Worm (Caenorhabditis elegans) whole organism, early embryonic: Measurements from ENCODE around the gene cya-2.
"Not testable (repeated sequence)": the region's sequence is repeated elsewhere in the genome, so short reads cannot be mapped to it uniquely, and the experiment has no call there.

ENCODE experiments used
- B0310.2 ChIP-seq: sonication (generic microtip); optimal IDR thresholded peaks from 2 replicates; lab custom pipeline; 2016; ENCODE audit warnings: mild to moderate bottlenecking, missing genetic modification characterization, missing compliant biosample characterization
- F13C5.2 ChIP-seq: sonication (generic microtip); optimal IDR thresholded peaks from 2 replicates; lab custom pipeline; 2017; ENCODE audit warnings: mild to moderate bottlenecking, missing genetic modification characterization, inconsistent platforms, missing compliant biosample characterization
- aly-1 ChIP-seq: sonication (generic microtip); optimal IDR thresholded peaks from 2 replicates; lab custom pipeline; 2016; ENCODE audit warnings: missing genetic modification characterization, missing compliant biosample characterization
- ama-1 ChIP-seq: fragments of 150-350 bp; optimal IDR thresholded peaks from 2 replicates; lab custom pipeline; 2014
- ceh-13 ChIP-seq: fragments of 200-800 bp; sonication (Bioruptor generic); optimal IDR thresholded peaks from 2 replicates; lab custom pipeline; 2018; ENCODE audit warnings: mild to moderate bottlenecking, missing genetic modification characterization, missing compliant biosample characterization
- ceh-36 ChIP-seq: sonication (generic microtip); optimal IDR thresholded peaks from 2 replicates; lab custom pipeline; 2016; ENCODE audit warnings: missing genetic modification characterization, inconsistent platforms, missing compliant biosample characterization
- ets-7 ChIP-seq: sonication (generic microtip); optimal IDR thresholded peaks from 2 replicates; lab custom pipeline; 2016; ENCODE audit warnings: missing genotype, missing genetic modification characterization, missing compliant biosample characterization
- flt-1 ChIP-seq: fragments of 200-800 bp; sonication (Bioruptor generic); IDR thresholded peaks from 2 replicates; pipeline ENCODE4 v1.3.6; 2022; ENCODE audit warnings: missing genetic modification characterization, missing compliant biosample characterization
- hmbx-1 ChIP-seq: sonication (generic microtip); optimal IDR thresholded peaks from 2 replicates; lab custom pipeline; 2016; ENCODE audit warnings: mild to moderate bottlenecking, missing genetic modification characterization, missing compliant biosample characterization
- hmg-4 ChIP-seq: fragments of 200-800 bp; sonication (Bioruptor generic); optimal IDR thresholded peaks from 2 replicates; lab custom pipeline; 2018; ENCODE audit warnings: mild to moderate bottlenecking, missing genetic modification characterization, missing compliant biosample characterization
- hnd-1 ChIP-seq: sonication (generic microtip); optimal IDR thresholded peaks from 2 replicates; lab custom pipeline; 2016; ENCODE audit warnings: missing genetic modification characterization, missing compliant biosample characterization
- pes-1 ChIP-seq: fragments of 200-800 bp; sonication (Bioruptor generic); IDR thresholded peaks from 2 replicates; pipeline ENCODE4 v1.3.6; 2022; ENCODE audit warnings: missing genetic modification reagents, missing genetic modification characterization, missing compliant biosample characterization
- scrt-1 ChIP-seq: fragments of 200-800 bp; sonication (Bioruptor generic); IDR thresholded peaks from 2 replicates; pipeline ENCODE4 v1.3.6; 2022; ENCODE audit warnings: missing genetic modification characterization, missing compliant biosample characterization
- sea-1 ChIP-seq: fragments of 200-800 bp; sonication (Bioruptor generic); conservative IDR thresholded peaks from 2 replicates; pipeline ENCODE4 v1.3.6; 2022; ENCODE audit warnings: missing genetic modification characterization, missing compliant biosample characterization
- tbx-11 ChIP-seq: fragments of 200-800 bp; sonication (Bioruptor generic); IDR thresholded peaks from 2 replicates; pipeline ENCODE4 v1.3.6; 2022; ENCODE audit warnings: missing genetic modification characterization, missing compliant biosample characterization
- tbx-37 ChIP-seq: fragments of 200-800 bp; sonication (Bioruptor generic); conservative IDR thresholded peaks from 2 replicates; pipeline ENCODE4 v1.3.6; 2022; ENCODE audit warnings: missing genetic modification reagents, missing genetic modification characterization, missing compliant biosample characterization
- tra-4 ChIP-seq: sonication (generic microtip); optimal IDR thresholded peaks from 2 replicates; lab custom pipeline; 2017; ENCODE audit warnings: missing genetic modification characterization, missing compliant biosample characterization

Gene cya-2

ce11 chrII:2045505-2045904 is 22.1 kb upstream of the cya-2 start, which contains the start of gene bath-24:
Gene bath-24 (minus strand): TSS chrII:2045605.
- TF ChIP-seq hmbx-1 (tag; lab: Kevin White, UChicago) (no peak), pes-1 (no peak), sea-1 (GFP tag; lab: Robert Waterston, UW) (no peak), ets-7 (tag; lab: Kevin White, UChicago) (no peak), aly-1 (tag; lab: Kevin White, UChicago) (no peak), hnd-1 (tag; lab: Kevin White, UChicago) (no peak), F13C5.2 (tag; lab: Kevin White, UChicago) (no peak), ama-1 (no peak), B0310.2 (tag; lab: Kevin White, UChicago) (no peak), tbx-37 (GFP tag; lab: Robert Waterston, UW) (no peak), ceh-13 (GFP tag; lab: Kevin White, UChicago) (no peak), tbx-11 (GFP tag; lab: Robert Waterston, UW) (no peak), scrt-1 (GFP tag; lab: Robert Waterston, UW) (no peak), flt-1 (GFP tag; lab: Robert Waterston, UW) (no peak), hmg-4 (GFP tag; lab: Kevin White, UChicago) (no peak), ceh-36 (tag; lab: Kevin White, UChicago) (no peak), tra-4 (no peak)

- TF ChIP-seq hnd-1 (tag; lab: Kevin White, UChicago), result no peak
- no peak for TF ChIP-seq ceh-36 (tag; lab: Kevin White, UChicago)
- TF ChIP-seq tbx-11 (GFP tag; lab: Robert Waterston, UW), result no peak
- TF ChIP-seq ceh-13 (GFP tag; lab: Kevin White, UChicago), result no peak
- no peak for TF ChIP-seq B0310.2 (tag; lab: Kevin White, UChicago)
- TF ChIP-seq tra-4, result no peak
- no peak for TF ChIP-seq ama-1
- no peak for TF ChIP-seq ets-7 (tag; lab: Kevin White, UChicago)
- no peak for TF ChIP-seq hmbx-1 (tag; lab: Kevin White, UChicago)
- no peak for TF ChIP-seq tbx-37 (GFP tag; lab: Robert Waterston, UW)
- no peak for TF ChIP-seq flt-1 (GFP tag; lab: Robert Waterston, UW)
- no peak for TF ChIP-seq hmg-4 (GFP tag; lab: Kevin White, UChicago)
- TF ChIP-seq pes-1, result no peak
- no peak for TF ChIP-seq sea-1 (GFP tag; lab: Robert Waterston, UW)
- no peak for TF ChIP-seq scrt-1 (GFP tag; lab: Robert Waterston, UW)
- no peak for TF ChIP-seq F13C5.2 (tag; lab: Kevin White, UChicago)
- no peak for TF ChIP-seq aly-1 (tag; lab: Kevin White, UChicago)
These were observed 19.0 kb upstream of the cya-2 start, which contains the start of gene bath-20 for ce11 chrII:2042447-2042846. Gene bath-20 (minus strand): TSS chrII:2042547.

ce11 chrII:2039288-2039687 is 15.9 kb upstream of the cya-2 start, which contains the start of gene bath-19:
Gene bath-19 (minus strand): TSS chrII:2039388.
- TF ChIP-seq flt-1 (GFP tag; lab: Robert Waterston, UW), result no peak
- no peak for TF ChIP-seq tbx-37 (GFP tag; lab: Robert Waterston, UW)
- TF ChIP-seq scrt-1 (GFP tag; lab: Robert Waterston, UW), result no peak
- no peak for TF ChIP-seq hmbx-1 (tag; lab: Kevin White, UChicago)
- TF ChIP-seq tra-4, result no peak
- TF ChIP-seq B0310.2 (tag; lab: Kevin White, UChicago), result no peak
- no peak for TF ChIP-seq hnd-1 (tag; lab: Kevin White, UChicago)
- no peak for TF ChIP-seq ceh-36 (tag; lab: Kevin White, UChicago)
- no peak for TF ChIP-seq ets-7 (tag; lab: Kevin White, UChicago)
- no peak for TF ChIP-seq F13C5.2 (tag; lab: Kevin White, UChicago)
- TF ChIP-seq tbx-11 (GFP tag; lab: Robert Waterston, UW), result no peak
- no peak for TF ChIP-seq sea-1 (GFP tag; lab: Robert Waterston, UW)
- no peak for TF ChIP-seq pes-1
- no peak for TF ChIP-seq aly-1 (tag; lab: Kevin White, UChicago)
- TF ChIP-seq ceh-13 (GFP tag; lab: Kevin White, UChicago), result no peak
- no peak for TF ChIP-seq hmg-4 (GFP tag; lab: Kevin White, UChicago)
- TF ChIP-seq ama-1, result no peak

ce11 chrII:2033286-2033685 is 9.9 kb upstream of the cya-2 start, which contains the start of gene F59H6.14:
Gene F59H6.14 (plus strand): TSS chrII:2033586.
- TF ChIP-seq pes-1, result no peak
- no peak for TF ChIP-seq ceh-36 (tag; lab: Kevin White, UChicago)

ce11 chrII:2032282-2032681 is 8.9 kb upstream of the cya-2 start, which contains the start of gene btb-4:
Gene btb-4 (plus strand): TSS chrII:2032316.
- TF ChIP-seq ceh-13 (GFP tag; lab: Kevin White, UChicago); ceh-36 (tag; lab: Kevin White, UChicago); B0310.2 (tag; lab: Kevin White, UChicago): not testable (repeated sequence)

ce11 chrII:2031852-2032251 is 8.4 kb upstream of the cya-2 start, which contains the start of gene bath-5:
Gene bath-5 (minus strand): TSS chrII:2031952.
- TF ChIP-seq tra-4, result no peak

ce11 chrII:2030367-2030766 is 7.0 kb upstream of the cya-2 start, which contains the start of gene bath-3:
Gene bath-3 (minus strand): TSS chrII:2030467.
- no peak for TF ChIP-seq tbx-11 (GFP tag; lab: Robert Waterston, UW)
- no peak for TF ChIP-seq tbx-37 (GFP tag; lab: Robert Waterston, UW)
- TF ChIP-seq sea-1 (GFP tag; lab: Robert Waterston, UW), result no peak

ce11 chrII:2028712-2029111 is 5.3 kb upstream of the cya-2 start, which contains the start of gene bath-1:
Gene bath-1 (minus strand): TSS chrII:2028812.
- no peak for TF ChIP-seq B0310.2 (tag; lab: Kevin White, UChicago)
- TF ChIP-seq pes-1, result no peak
- no peak for TF ChIP-seq hnd-1 (tag; lab: Kevin White, UChicago)
- TF ChIP-seq tbx-11 (GFP tag; lab: Robert Waterston, UW), result no peak
- TF ChIP-seq ama-1, result no peak
- TF ChIP-seq sea-1 (GFP tag; lab: Robert Waterston, UW), result no peak
- no peak for TF ChIP-seq flt-1 (GFP tag; lab: Robert Waterston, UW)
- TF ChIP-seq ceh-36 (tag; lab: Kevin White, UChicago), result no peak
- TF ChIP-seq aly-1 (tag; lab: Kevin White, UChicago), result no peak
- TF ChIP-seq hmbx-1 (tag; lab: Kevin White, UChicago), result no peak
- TF ChIP-seq F13C5.2 (tag; lab: Kevin White, UChicago), result no peak
- no peak for TF ChIP-seq ceh-13 (GFP tag; lab: Kevin White, UChicago)
- TF ChIP-seq ets-7 (tag; lab: Kevin White, UChicago), result no peak
- TF ChIP-seq tra-4, result no peak
- TF ChIP-seq tbx-37 (GFP tag; lab: Robert Waterston, UW), result no peak
- no peak for TF ChIP-seq hmg-4 (GFP tag; lab: Kevin White, UChicago)
- TF ChIP-seq scrt-1 (GFP tag; lab: Robert Waterston, UW), result no peak
